Worm (Caenorhabditis elegans) whole organism, late embryonic: ENCODE results near the gene asp-18.

Experiments
- Y22D7AL.16 ChIP-seq: sonication (generic microtip); optimal IDR thresholded peaks from 2 replicates; lab custom pipeline; 2016; ENCODE audit warnings: missing genetic modification characterization, missing compliant biosample characterization
- ceh-22 ChIP-seq: sonication (generic microtip); optimal IDR thresholded peaks from 2 replicates; lab custom pipeline; 2017; ENCODE audit warnings: missing biosample characterization, missing genetic modification characterization
- hlh-30 ChIP-seq: sonication (generic microtip); optimal IDR thresholded peaks from 2 replicates; lab custom pipeline; 2017; ENCODE audit warnings: antibody characterized with exemption, missing genetic modification characterization, missing compliant biosample characterization; ENCODE audit not compliant: insufficient read depth
- sox-4 ChIP-seq: sonication (generic microtip); optimal IDR thresholded peaks from 2 replicates; lab custom pipeline; 2017; ENCODE audit warnings: mild to moderate bottlenecking, missing genetic modification characterization, inconsistent platforms, missing compliant biosample characterization

ce11 chrV:18734381-18734780 lies 2.9 kb upstream of the asp-18 start, which contains the start of gene scl-20:
- TF ChIP-seq Y22D7AL.16 (tag; lab: Kevin White, UChicago), result no peak
- TF ChIP-seq sox-4, result no peak
- no peak for TF ChIP-seq hlh-30
- no peak for TF ChIP-seq ceh-22 (tag; lab: Kevin White, UChicago)
